Worm (Caenorhabditis elegans) whole organism, midembryonic: Measurements from ENCODE around the gene K01G12.3.

Experiments used
- T22C8.4 ChIP-seq: fragments of 200-800 bp; sonication (Bioruptor generic); IDR thresholded peaks from 2 replicates; pipeline ENCODE4 v1.3.6; 2022; ENCODE audit warnings: missing genetic modification characterization, missing compliant biosample characterization
- ztf-23 ChIP-seq: fragments of 200-800 bp; sonication (Bioruptor generic); IDR thresholded peaks from 2 replicates; pipeline ENCODE4 v1.3.6; 2022; ENCODE audit warnings: missing genetic modification reagents, missing genetic modification characterization, missing compliant biosample characterization

DNA sequence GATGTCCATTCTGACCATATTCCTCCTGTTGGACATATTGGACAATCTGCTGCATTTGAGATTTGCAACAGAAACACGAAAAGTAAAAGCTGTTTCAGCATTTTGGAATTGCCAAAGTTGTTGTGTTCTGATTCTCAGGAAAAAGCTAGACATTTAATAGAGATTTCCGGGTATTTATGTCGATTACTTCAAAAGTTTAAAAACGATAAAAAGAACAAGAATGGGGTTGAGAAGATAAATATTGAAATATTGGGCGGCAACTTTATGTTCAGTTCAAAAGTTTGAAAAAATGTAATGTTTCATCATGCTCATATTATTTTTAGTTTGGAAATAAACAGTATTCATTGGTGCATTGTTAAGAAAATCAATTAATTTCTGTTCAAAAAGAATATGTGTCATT, 45.7 kb downstream of the K01G12.3 start, which contains the start of gene Y64G10A.1:
- TF ChIP-seq T22C8.4 (GFP tag; lab: Robert Waterston, UW) (no peak), ztf-23 (no peak)
